Worm (Caenorhabditis elegans) whole organism, L1 larva: ENCODE results near the gene T22B2.1.
A peak's percentile ranks its signal among the peaks of the same experiment; 100 is the strongest.

Source experiments
- C04F5.9 ChIP-seq: sonication (generic microtip); optimal IDR thresholded peaks from 2 replicates; lab custom pipeline; 2016; ENCODE audit warnings: missing genetic modification characterization, missing compliant biosample characterization
- C16A3.4 ChIP-seq: fragments of 150-350 bp; optimal IDR thresholded peaks from 2 replicates; lab custom pipeline; 2014; ENCODE audit warnings: missing biosample characterization, missing genetic modification characterization
- C34B4.2 ChIP-seq: sonication (generic microtip); optimal IDR thresholded peaks from 2 replicates; lab custom pipeline; 2017; ENCODE audit warnings: mild to moderate bottlenecking, missing genetic modification characterization, missing compliant biosample characterization
- F16B12.6 ChIP-seq: fragments of 150-350 bp; optimal IDR thresholded peaks from 2 replicates; lab custom pipeline; 2014; ENCODE audit warnings: missing biosample characterization, missing genetic modification characterization
- Y116A8C.19 ChIP-seq: sonication (generic microtip); optimal IDR thresholded peaks from 2 replicates; lab custom pipeline; 2016; ENCODE audit warnings: missing compliant biosample characterization, missing genetic modification characterization, borderline replicate concordance
- alr-1 ChIP-seq: fragments of 200-800 bp; sonication (Bioruptor generic); optimal IDR thresholded peaks from 2 replicates; lab custom pipeline; 2018; ENCODE audit warnings: borderline replicate concordance, mild to moderate bottlenecking, missing genetic modification characterization, missing compliant biosample characterization
- aly-2 ChIP-seq: fragments of 150-350 bp; optimal IDR thresholded peaks from 2 replicates; lab custom pipeline; 2014; ENCODE audit warnings: missing biosample characterization, missing genetic modification characterization
- ama-1 ChIP-seq: fragments of 150-350 bp; optimal IDR thresholded peaks from 2 replicates; lab custom pipeline; 2014
- blmp-1 ChIP-seq: fragments of 150-350 bp; optimal IDR thresholded peaks from 2 replicates; lab custom pipeline; 2014; ENCODE audit warnings: missing biosample characterization, missing genetic modification characterization
- ceh-82 ChIP-seq, 3 experiments: fragments of 150-350 bp in 1 of 3; sonication (generic microtip) in 2 of 3; optimal IDR thresholded peaks; 2 replicates each; lab custom pipeline; 2014 to 2017; ENCODE audit warnings: missing biosample characterization in 3 of 3, missing genetic modification characterization in 3 of 3
- ces-1 ChIP-seq: fragments of 150-350 bp; optimal IDR thresholded peaks from 2 replicates; lab custom pipeline; 2014; ENCODE audit warnings: missing biosample characterization, missing genetic modification reagents, missing genetic modification characterization
- efl-1 ChIP-seq, 4 experiments: fragments of 150-350 bp; optimal IDR thresholded peaks in 3 of 4; peaks in 1 of 4; 1 replicate in 1 of 4; 2 replicates in 3 of 4; lab custom pipeline; 2014; ENCODE audit warnings: missing biosample characterization in 2 of 4, missing genetic modification characterization in 2 of 4, missing genetic modification reagents in 2 of 4
- efl-3 ChIP-seq: fragments of 200-800 bp; sonication (Bioruptor generic); optimal IDR thresholded peaks from 2 replicates; lab custom pipeline; 2018; ENCODE audit warnings: mild to moderate bottlenecking, missing genetic modification characterization, missing compliant biosample characterization
- egl-13 ChIP-seq: sonication (generic microtip); optimal IDR thresholded peaks from 2 replicates; lab custom pipeline; 2016; ENCODE audit warnings: missing genotype, missing genetic modification reagents, missing genetic modification characterization, missing compliant biosample characterization
- elt-3 ChIP-seq, 6 experiments: fragments of 150-350 bp in 1 of 6; sonication (generic microtip); optimal IDR thresholded peaks; 2 replicates each; lab custom pipeline; 2017 to 2018; ENCODE audit warnings: missing biosample characterization in 6 of 6, missing genetic modification characterization in 6 of 6, inconsistent platforms in 1 of 6
- ets-5 ChIP-seq: fragments of 200-800 bp; sonication (Bioruptor generic); IDR thresholded peaks from 2 replicates; pipeline ENCODE4 v1.3.6; 2022; ENCODE audit warnings: missing genetic modification characterization, missing compliant biosample characterization
- fkh-8 ChIP-seq: sonication (generic microtip); optimal IDR thresholded peaks from 2 replicates; lab custom pipeline; 2016; ENCODE audit warnings: mild to moderate bottlenecking, missing genetic modification characterization, missing compliant biosample characterization
- fos-1 ChIP-seq: fragments of 150-350 bp; optimal IDR thresholded peaks from 2 replicates; lab custom pipeline; 2014; ENCODE audit warnings: missing biosample characterization, missing genetic modification characterization
- grh-1 ChIP-seq: fragments of 200-800 bp; sonication (Bioruptor generic); IDR thresholded peaks from 2 replicates; pipeline ENCODE4 v1.3.6; 2022; ENCODE audit warnings: missing genetic modification reagents, missing genetic modification characterization, missing compliant biosample characterization
- hlh-4 ChIP-seq: sonication (generic microtip); optimal IDR thresholded peaks from 2 replicates; lab custom pipeline; 2016; ENCODE audit warnings: mild to moderate bottlenecking, missing genetic modification characterization, missing compliant biosample characterization
- isw-1 ChIP-seq: fragments of 200-800 bp; sonication (Bioruptor generic); IDR thresholded peaks from 2 replicates; pipeline ENCODE4 v1.3.6; 2022; ENCODE audit warnings: missing genetic modification characterization, missing compliant biosample characterization
- jun-1 ChIP-seq: fragments of 150-350 bp; optimal IDR thresholded peaks from 2 replicates; lab custom pipeline; 2014; ENCODE audit warnings: missing biosample characterization, missing genetic modification reagents, missing genetic modification characterization
- lin-13 ChIP-seq: fragments of 150-350 bp; optimal IDR thresholded peaks from 2 replicates; lab custom pipeline; 2014; ENCODE audit warnings: missing biosample characterization, missing genetic modification reagents, missing genetic modification characterization
- lin-14 ChIP-seq: fragments of 200-800 bp; sonication (Bioruptor generic); optimal IDR thresholded peaks from 2 replicates; lab custom pipeline; 2018; ENCODE audit warnings: mild to moderate bottlenecking, missing genetic modification characterization, moderate library complexity, missing compliant biosample characterization
- lin-15B ChIP-seq: fragments of 150-350 bp; sonication (generic microtip); optimal IDR thresholded peaks from 3 replicates; lab custom pipeline; 2014; ENCODE audit warnings: missing biosample characterization, missing genetic modification characterization
- lin-35 ChIP-seq, 2 experiments: fragments of 150-350 bp; optimal IDR thresholded peaks; 2 replicates each; lab custom pipeline; 2014; ENCODE audit warnings: missing biosample characterization in 2 of 2, missing genetic modification characterization in 2 of 2, missing genetic modification reagents in 2 of 2
- lir-3 ChIP-seq: sonication (generic microtip); optimal IDR thresholded peaks from 2 replicates; lab custom pipeline; 2016; ENCODE audit warnings: mild to moderate bottlenecking, missing genetic modification characterization, moderate library complexity, missing compliant biosample characterization; ENCODE audit not compliant: poor library complexity
- mdl-1 ChIP-seq, 2 experiments: fragments of 150-350 bp; optimal IDR thresholded peaks; 2 replicates each; lab custom pipeline; 2014 to 2017; ENCODE audit warnings: missing biosample characterization in 2 of 2, missing genetic modification characterization in 2 of 2, inconsistent platforms in 1 of 2
- mep-1 ChIP-seq: fragments of 150-350 bp; optimal IDR thresholded peaks from 2 replicates; lab custom pipeline; 2014; ENCODE audit warnings: missing biosample characterization, missing genetic modification characterization
- nhr-20 ChIP-seq: sonication (generic microtip); optimal IDR thresholded peaks from 2 replicates; lab custom pipeline; 2016; ENCODE audit warnings: mild to moderate bottlenecking, missing genetic modification characterization, missing compliant biosample characterization
- nhr-28 ChIP-seq: fragments of 150-350 bp; optimal IDR thresholded peaks from 2 replicates; lab custom pipeline; 2014; ENCODE audit warnings: missing biosample characterization, missing genetic modification characterization
- nhr-47 ChIP-seq: sonication (generic microtip); optimal IDR thresholded peaks from 2 replicates; lab custom pipeline; 2016; ENCODE audit warnings: mild to moderate bottlenecking, missing genetic modification characterization, moderate library complexity, missing compliant biosample characterization
- nhr-71 ChIP-seq: sonication (generic microtip); optimal IDR thresholded peaks from 2 replicates; lab custom pipeline; 2016; ENCODE audit warnings: mild to moderate bottlenecking, missing genetic modification characterization, moderate library complexity, missing compliant biosample characterization
- nhr-77 ChIP-seq: fragments of 150-350 bp; optimal IDR thresholded peaks from 2 replicates; lab custom pipeline; 2014; ENCODE audit warnings: missing biosample characterization, missing genetic modification characterization
- pag-3 ChIP-seq: sonication (generic microtip); optimal IDR thresholded peaks from 2 replicates; lab custom pipeline; 2017; ENCODE audit warnings: missing genetic modification characterization, mild to moderate bottlenecking, missing compliant biosample characterization, antibody characterized with exemption, borderline replicate concordance; ENCODE audit not compliant: insufficient read depth
- pqm-1 ChIP-seq: sonication (generic microtip); optimal IDR thresholded peaks from 3 replicates; lab custom pipeline; 2017; ENCODE audit warnings: missing biosample characterization, missing genetic modification characterization
- skn-1 ChIP-seq: fragments of 150-350 bp; optimal IDR thresholded peaks from 2 replicates; lab custom pipeline; 2014; ENCODE audit warnings: missing biosample characterization, missing genetic modification characterization
- swsn-7 ChIP-seq: sonication (generic microtip); optimal IDR thresholded peaks from 2 replicates; lab custom pipeline; 2016; ENCODE audit warnings: missing genetic modification characterization, missing compliant biosample characterization
- tbx-2 ChIP-seq: sonication (generic microtip); optimal IDR thresholded peaks from 2 replicates; lab custom pipeline; 2016; ENCODE audit warnings: missing genetic modification characterization, missing compliant biosample characterization
- unc-130 ChIP-seq: fragments of 150-350 bp; optimal IDR thresholded peaks from 2 replicates; lab custom pipeline; 2017; ENCODE audit warnings: missing biosample characterization, missing genetic modification characterization, inconsistent platforms
- unc-62 ChIP-seq: fragments of 150-350 bp; optimal IDR thresholded peaks from 2 replicates; lab custom pipeline; 2014; ENCODE audit warnings: missing biosample characterization, missing genetic modification reagents, missing genetic modification characterization
- zag-1 ChIP-seq: fragments of 150-350 bp; optimal IDR thresholded peaks from 2 replicates; lab custom pipeline; 2014; ENCODE audit warnings: missing biosample characterization, missing genetic modification characterization
- ztf-4 ChIP-seq: fragments of 150-350 bp; optimal IDR thresholded peaks from 2 replicates; lab custom pipeline; 2014; ENCODE audit warnings: missing biosample characterization, missing genetic modification characterization

Gene T22B2.1

DNA sequence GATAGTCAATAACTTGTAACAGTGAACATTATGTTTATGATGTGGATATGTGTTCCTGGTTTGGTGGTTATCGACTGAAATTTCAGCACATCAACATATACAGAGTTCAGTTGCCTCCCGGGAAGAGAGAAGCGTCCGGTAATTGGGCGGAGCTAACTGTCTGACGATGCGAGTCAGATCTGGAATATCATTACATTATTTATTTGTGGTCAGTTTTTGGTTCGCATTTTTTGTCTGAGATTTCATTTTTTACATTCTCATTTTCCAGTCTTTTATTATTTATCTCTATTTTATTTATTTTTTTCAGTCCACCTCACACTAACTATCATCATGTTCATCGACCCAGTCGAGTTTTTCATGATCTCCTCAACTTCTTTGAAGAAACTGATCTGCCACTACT, at the start of gene T22B2.1:
Gene T22B2.1 (plus strand): TSS at position 301 of the 400 bp plus-strand sequence.
- TF ChIP-seq ceh-82 (tag; optimal IDR thresholded peaks at IDR 0.05; lab: Kevin White, UChicago) (no peak), swsn-7 (no peak), nhr-71 (tag; lab: Kevin White, UChicago) (no peak), jun-1 (tag; lab: Kevin White, UChicago) (no peak)

DNA sequence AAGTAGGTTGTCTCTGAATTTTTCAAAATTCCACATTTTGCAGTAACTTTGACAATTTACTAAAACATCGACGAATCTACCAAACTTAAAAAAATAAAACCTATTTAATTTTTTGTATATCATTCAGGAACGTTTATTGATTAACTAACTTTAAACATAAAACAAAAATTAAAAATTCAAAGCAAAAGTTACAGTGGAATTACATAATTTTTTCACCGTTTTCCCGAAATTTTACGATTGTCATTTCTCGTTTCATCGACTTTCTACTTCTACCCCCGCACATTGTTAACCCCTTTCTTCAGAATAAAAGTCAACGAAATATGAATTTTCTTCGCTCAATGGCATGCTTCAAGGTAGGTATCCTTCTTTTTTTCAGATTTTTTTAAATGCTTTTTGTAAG, 47.6 kb upstream of the T22B2.1 start, which contains the start of gene F47F2.1:
Gene F47F2.1 (plus strand): TSS at position 301 of the 400 bp plus-strand sequence.
- TF ChIP-seq pag-3 (no peak), F16B12.6 (no peak)
- TF ChIP-seq, all 84 proteins: peak for 0

DNA sequence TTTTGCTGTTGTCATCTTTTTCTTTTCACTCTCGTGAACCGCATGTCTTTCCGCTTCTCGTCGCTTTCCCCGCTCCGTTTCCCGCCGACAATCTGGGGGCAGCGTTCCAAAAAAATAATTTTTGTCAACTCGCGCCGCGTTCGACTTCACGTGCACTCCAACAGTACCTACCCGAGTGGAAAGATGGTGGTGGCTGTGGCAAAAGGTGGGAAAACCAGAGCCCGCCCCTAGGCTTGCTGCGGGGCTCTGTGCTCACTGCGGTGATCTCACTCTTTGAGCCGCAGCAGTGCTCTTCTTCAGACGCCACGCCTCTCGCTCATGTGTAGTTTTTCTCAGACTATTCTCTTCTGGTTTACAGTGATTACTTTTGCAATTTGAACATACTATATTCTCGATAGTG, 38.3 kb upstream of the T22B2.1 start:
- TF ChIP-seq Y116A8C.19 (tag; lab: Kevin White, UChicago) (no peak), C34B4.2 (no peak), efl-3 (GFP tag; lab: Kevin White, UChicago) (no peak), lir-3 (tag; lab: Kevin White, UChicago) (no peak), egl-13 (tag; lab: Kevin White, UChicago) (no peak), fos-1 (tag; lab: Kevin White, UChicago) (no peak), tbx-2 (tag; lab: Kevin White, UChicago) (no peak), aly-2 (tag; lab: Kevin White, UChicago) (no peak), pag-3 (no peak), swsn-7 (no peak), zag-1 (no peak), unc-130 (tag; lab: Kevin White, UChicago) (no peak), ztf-4 (tag; lab: Kevin White, UChicago) (no peak)

DNA sequence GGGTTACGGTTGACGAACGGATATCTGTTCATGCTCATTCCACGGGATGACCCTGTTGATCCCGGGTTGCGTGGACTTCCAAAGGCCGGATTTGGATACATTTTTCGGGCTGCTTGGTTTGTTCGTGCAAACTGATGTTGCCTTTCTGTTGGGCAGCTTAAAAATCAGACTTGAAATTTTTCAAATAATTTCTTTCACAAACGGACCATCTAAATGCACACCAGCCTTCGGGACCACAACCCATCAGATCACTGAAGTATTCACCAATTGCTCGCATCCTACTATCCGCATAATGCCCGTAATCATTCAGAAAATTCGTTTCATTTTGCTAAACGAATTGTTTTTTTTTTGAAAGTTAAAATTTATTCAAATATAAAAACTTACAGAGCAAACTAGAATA, 30.3 kb upstream of the T22B2.1 start, which contains the start of gene F47F2.3:
Gene F47F2.3 (minus strand): TSS at position 101 of the 400 bp plus-strand sequence.
- TF ChIP-seq nhr-20 (tag; lab: Kevin White, UChicago), result no peak
- no peak for TF ChIP-seq nhr-47
- TF ChIP-seq lin-13 (GFP tag; lab: Kevin White, UChicago), result no peak
- no peak for TF ChIP-seq F16B12.6
- TF ChIP-seq blmp-1 (tag; lab: Kevin White, UChicago), result no peak
- TF ChIP-seq elt-3 (tag; optimal IDR thresholded peaks at IDR 0.05; lab: Kevin White, UChicago), result no peak
- no peak for TF ChIP-seq isw-1 (GFP tag; lab: Robert Waterston, UW)
- no peak for TF ChIP-seq C16A3.4 (tag; lab: Kevin White, UChicago)
- no peak for TF ChIP-seq fkh-8 (tag; lab: Kevin White, UChicago)
- TF ChIP-seq swsn-7, result no peak

DNA sequence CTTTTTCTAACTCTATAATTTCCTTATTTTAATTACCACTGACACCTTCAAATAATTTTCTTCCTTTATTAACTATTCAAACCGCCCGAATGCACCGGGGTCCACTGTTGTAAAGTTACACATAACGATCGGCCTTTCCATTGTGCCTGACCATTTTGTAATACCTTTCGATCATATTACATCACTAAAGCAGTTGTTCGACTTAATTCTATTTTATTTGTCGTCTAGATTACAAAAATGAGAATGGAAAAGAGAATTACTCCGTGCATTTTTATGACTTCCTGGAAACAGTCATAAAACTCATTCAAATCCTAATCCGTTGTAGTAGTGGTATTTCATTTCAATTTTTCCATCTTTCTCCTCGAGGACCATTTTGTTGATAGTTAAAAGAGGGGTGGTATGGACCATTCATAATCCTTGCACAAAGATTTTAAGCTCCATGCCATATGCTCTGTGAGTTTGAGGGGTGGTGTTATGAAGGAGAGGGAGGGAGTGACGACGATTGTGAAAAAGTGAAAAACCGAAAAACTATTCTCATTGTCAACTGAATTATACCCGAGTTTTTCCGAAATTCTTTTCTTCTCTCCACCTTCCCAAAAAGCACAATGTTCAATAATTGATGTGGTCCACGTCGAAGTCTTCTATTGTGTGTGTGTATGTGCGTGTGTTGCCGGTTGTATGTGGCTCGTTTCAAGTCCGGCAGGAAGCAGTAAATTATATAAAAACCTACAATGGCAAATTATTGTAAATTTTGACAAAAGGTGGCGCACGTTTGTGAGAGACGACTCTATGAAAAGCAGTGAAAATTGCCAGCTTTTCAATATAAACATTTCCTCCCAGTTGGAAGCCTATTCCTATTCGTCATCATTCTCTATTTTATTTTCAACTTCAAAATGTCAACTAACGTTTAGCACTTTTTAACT, 27.4 kb upstream of the T22B2.1 start:
- TF ChIP-seq skn-1 (no peak), efl-1 (optimal IDR thresholded peaks at IDR 0.05; lab: Kevin White, UChicago) (no peak), efl-1 (GFP tag; optimal IDR thresholded peaks at IDR 0.05 in 1 of 2; lab: Kevin White, UChicago) (peak in 1 of 2 experiments; percentile 77), alr-1 (tag; lab: Kevin White, UChicago) (no peak), ama-1 (lab: Kevin White, UChicago) (no peak), mep-1 (tag; lab: Kevin White, UChicago) (no peak), pag-3 (no peak), C16A3.4 (tag; lab: Kevin White, UChicago) (no peak), lin-15B (tag; lab: Kevin White, UChicago) (no peak), ceh-82 (tag; optimal IDR thresholded peaks at IDR 0.05; lab: Kevin White, UChicago) (no peak), Y116A8C.19 (tag; lab: Kevin White, UChicago) (no peak), pqm-1 (tag; lab: Kevin White, UChicago) (no peak), grh-1 (GFP tag; lab: Robert Waterston, UW) (no peak), lin-14 (GFP tag; lab: Kevin White, UChicago) (peak; percentile 8), hlh-4 (tag; lab: Kevin White, UChicago) (no peak), lin-35 (GFP tag; optimal IDR thresholded peaks at IDR 0.05; lab: Kevin White, UChicago) (no peak), ces-1 (GFP tag; lab: Kevin White, UChicago) (no peak), mdl-1 (tag; optimal IDR thresholded peaks at IDR 0.05; lab: Kevin White, UChicago) (no peak), nhr-28 (no peak), fkh-8 (tag; lab: Kevin White, UChicago) (peak; percentile 23), nhr-77 (no peak), ets-5 (GFP tag; lab: Robert Waterston, UW) (no peak), unc-62 (GFP tag; lab: Kevin White, UChicago) (no peak), C04F5.9 (tag; lab: Kevin White, UChicago) (no peak)
